Worm (Caenorhabditis elegans): ENCODE data around the gene rtfo-1.

DNA sequence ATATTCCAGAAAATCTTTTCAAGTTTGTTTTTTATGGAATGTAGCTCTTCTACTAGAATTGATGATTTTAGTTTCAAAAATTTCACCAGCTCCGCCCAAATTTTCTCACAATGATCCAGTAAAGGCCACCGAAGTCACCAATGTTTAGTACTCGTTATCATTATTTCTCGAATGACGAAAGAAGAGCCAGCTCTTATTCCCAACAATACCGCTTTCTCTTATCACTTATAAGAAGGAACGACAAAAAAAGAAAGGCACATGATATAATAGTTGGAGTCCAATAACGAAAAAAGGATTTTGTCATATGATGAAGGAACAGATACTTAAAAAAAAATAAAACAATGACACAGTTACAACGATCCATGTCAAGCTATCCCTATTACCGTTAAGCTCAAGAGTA, 11.4 kb downstream of the rtfo-1 start:
- TF ChIP-seq pes-1 (GFP tag; IDR thresholded peaks at IDR 0.05) (no peak), tbx-37 (GFP tag; conservative IDR thresholded peaks at IDR 0.05) (no peak), sea-1 (GFP tag; conservative IDR thresholded peaks at IDR 0.05) (no peak), ets-7 (tag; optimal IDR thresholded peaks at IDR 0.05) (no peak), ceh-36 (tag; optimal IDR thresholded peaks at IDR 0.05) (no peak)
